Worm (Caenorhabditis elegans) whole organism, early embryonic: ENCODE measurements around the gene K01A11.3.

Experiments used
- B0310.2 ChIP-seq: sonication (generic microtip); optimal IDR thresholded peaks from 2 replicates; lab custom pipeline; 2016; ENCODE audit warnings: mild to moderate bottlenecking, missing genetic modification characterization, missing compliant biosample characterization
- F13C5.2 ChIP-seq: sonication (generic microtip); optimal IDR thresholded peaks from 2 replicates; lab custom pipeline; 2017; ENCODE audit warnings: mild to moderate bottlenecking, missing genetic modification characterization, inconsistent platforms, missing compliant biosample characterization
- aly-1 ChIP-seq: sonication (generic microtip); optimal IDR thresholded peaks from 2 replicates; lab custom pipeline; 2016; ENCODE audit warnings: missing genetic modification characterization, missing compliant biosample characterization
- ama-1 ChIP-seq: fragments of 150-350 bp; optimal IDR thresholded peaks from 2 replicates; lab custom pipeline; 2014
- ceh-13 ChIP-seq: fragments of 200-800 bp; sonication (Bioruptor generic); optimal IDR thresholded peaks from 2 replicates; lab custom pipeline; 2018; ENCODE audit warnings: mild to moderate bottlenecking, missing genetic modification characterization, missing compliant biosample characterization
- ceh-36 ChIP-seq: sonication (generic microtip); optimal IDR thresholded peaks from 2 replicates; lab custom pipeline; 2016; ENCODE audit warnings: missing genetic modification characterization, inconsistent platforms, missing compliant biosample characterization
- ets-7 ChIP-seq: sonication (generic microtip); optimal IDR thresholded peaks from 2 replicates; lab custom pipeline; 2016; ENCODE audit warnings: missing genotype, missing genetic modification characterization, missing compliant biosample characterization
- flt-1 ChIP-seq: fragments of 200-800 bp; sonication (Bioruptor generic); IDR thresholded peaks from 2 replicates; pipeline ENCODE4 v1.3.6; 2022; ENCODE audit warnings: missing genetic modification characterization, missing compliant biosample characterization
- hmbx-1 ChIP-seq: sonication (generic microtip); optimal IDR thresholded peaks from 2 replicates; lab custom pipeline; 2016; ENCODE audit warnings: mild to moderate bottlenecking, missing genetic modification characterization, missing compliant biosample characterization
- hmg-4 ChIP-seq: fragments of 200-800 bp; sonication (Bioruptor generic); optimal IDR thresholded peaks from 2 replicates; lab custom pipeline; 2018; ENCODE audit warnings: mild to moderate bottlenecking, missing genetic modification characterization, missing compliant biosample characterization
- hnd-1 ChIP-seq: sonication (generic microtip); optimal IDR thresholded peaks from 2 replicates; lab custom pipeline; 2016; ENCODE audit warnings: missing genetic modification characterization, missing compliant biosample characterization
- pes-1 ChIP-seq: fragments of 200-800 bp; sonication (Bioruptor generic); IDR thresholded peaks from 2 replicates; pipeline ENCODE4 v1.3.6; 2022; ENCODE audit warnings: missing genetic modification reagents, missing genetic modification characterization, missing compliant biosample characterization
- scrt-1 ChIP-seq: fragments of 200-800 bp; sonication (Bioruptor generic); IDR thresholded peaks from 2 replicates; pipeline ENCODE4 v1.3.6; 2022; ENCODE audit warnings: missing genetic modification characterization, missing compliant biosample characterization
- sea-1 ChIP-seq: fragments of 200-800 bp; sonication (Bioruptor generic); conservative IDR thresholded peaks from 2 replicates; pipeline ENCODE4 v1.3.6; 2022; ENCODE audit warnings: missing genetic modification characterization, missing compliant biosample characterization
- tbx-11 ChIP-seq: fragments of 200-800 bp; sonication (Bioruptor generic); IDR thresholded peaks from 2 replicates; pipeline ENCODE4 v1.3.6; 2022; ENCODE audit warnings: missing genetic modification characterization, missing compliant biosample characterization
- tbx-37 ChIP-seq: fragments of 200-800 bp; sonication (Bioruptor generic); conservative IDR thresholded peaks from 2 replicates; pipeline ENCODE4 v1.3.6; 2022; ENCODE audit warnings: missing genetic modification reagents, missing genetic modification characterization, missing compliant biosample characterization
- tra-4 ChIP-seq: sonication (generic microtip); optimal IDR thresholded peaks from 2 replicates; lab custom pipeline; 2017; ENCODE audit warnings: missing genetic modification characterization, missing compliant biosample characterization

K01A11.3 gene

DNA sequence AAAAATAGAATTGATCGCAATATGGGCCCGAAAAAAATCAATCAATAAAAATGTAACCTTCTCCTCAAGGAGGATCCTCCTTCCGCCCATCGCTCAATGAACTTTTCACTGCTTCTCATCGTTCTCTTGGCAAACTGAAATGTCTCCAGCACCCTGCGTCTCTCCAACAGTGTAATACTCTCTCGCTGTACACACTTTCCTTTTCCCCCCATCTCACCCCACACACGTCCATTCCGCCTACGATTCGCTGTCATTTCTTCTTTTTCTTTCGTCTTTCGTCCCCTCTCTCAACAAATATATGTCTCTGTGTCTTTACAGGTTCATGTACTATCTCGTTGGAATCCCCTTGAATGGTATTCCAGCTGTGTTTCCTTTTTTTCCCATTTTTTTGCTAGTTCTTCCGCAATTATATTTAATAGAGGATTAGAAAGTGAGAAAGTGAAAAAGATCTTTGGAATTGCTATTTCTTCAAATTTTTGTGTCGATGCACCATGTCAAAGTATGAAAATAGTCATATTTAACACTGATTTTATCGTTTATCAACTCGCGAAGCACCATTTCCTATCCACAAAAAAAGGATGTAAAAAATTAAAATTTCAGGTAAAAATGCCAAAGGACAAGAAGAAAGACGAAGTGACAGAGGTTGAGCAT lies 19.1 kb upstream of the K01A11.3 start, which contains the start of gene rsu-1:
rsu-1 (plus strand) TSS at position 601 of the 651 bp plus-strand sequence.
- TF ChIP-seq hmbx-1 (no peak), F13C5.2 (tag; lab: Kevin White, UChicago) (peak; percentile 26)

DNA sequence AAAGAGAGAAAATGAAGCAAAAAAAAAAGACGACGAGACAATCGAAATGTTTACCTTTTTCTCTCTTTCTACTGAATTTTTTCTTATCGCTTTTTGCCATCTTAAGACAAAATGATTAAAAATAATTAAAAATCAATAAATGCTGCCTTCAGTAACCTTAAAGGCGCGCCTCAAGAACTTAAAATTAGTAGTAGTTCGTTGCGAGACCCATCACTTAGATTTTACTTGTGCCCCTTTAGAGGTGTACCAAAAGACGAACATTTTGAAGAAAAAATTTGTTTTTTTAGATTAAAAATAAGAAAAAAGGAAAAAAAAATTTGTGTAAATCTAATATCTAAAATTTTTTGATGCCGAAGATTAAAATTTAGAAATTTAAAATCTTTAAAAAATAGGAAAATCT lies 18.6 kb upstream of the K01A11.3 start:
- TF ChIP-seq ceh-36 (tag; lab: Kevin White, UChicago) (no peak), aly-1 (no peak), tbx-11 (GFP tag; lab: Robert Waterston, UW) (no peak), ama-1 (lab: Kevin White, UChicago) (no peak), hnd-1 (tag; lab: Kevin White, UChicago) (no peak), ets-7 (tag; lab: Kevin White, UChicago) (no peak), F13C5.2 (tag; lab: Kevin White, UChicago) (no peak), hmg-4 (GFP tag; lab: Kevin White, UChicago) (no peak), B0310.2 (no peak), hmbx-1 (no peak), flt-1 (GFP tag; lab: Robert Waterston, UW) (no peak), pes-1 (GFP tag; lab: Robert Waterston, UW) (no peak), tbx-37 (no peak), sea-1 (GFP tag; lab: Robert Waterston, UW) (no peak)

ce11 chrIII:3470433-3470832 lies 18.0 kb upstream of the K01A11.3 start:
- no peak for TF ChIP-seq hmbx-1
- TF ChIP-seq flt-1 (GFP tag; lab: Robert Waterston, UW), result no peak
- TF ChIP-seq tbx-11 (GFP tag; lab: Robert Waterston, UW), result no peak
- no peak for TF ChIP-seq tbx-37
- no peak for TF ChIP-seq B0310.2
- no peak for TF ChIP-seq sea-1 (GFP tag; lab: Robert Waterston, UW)
- TF ChIP-seq scrt-1 (GFP tag; lab: Robert Waterston, UW), result no peak
- no peak for TF ChIP-seq pes-1 (GFP tag; lab: Robert Waterston, UW)
- no peak for TF ChIP-seq hmg-4 (GFP tag; lab: Kevin White, UChicago)
- TF ChIP-seq ceh-36 (tag; lab: Kevin White, UChicago), result no peak

DNA sequence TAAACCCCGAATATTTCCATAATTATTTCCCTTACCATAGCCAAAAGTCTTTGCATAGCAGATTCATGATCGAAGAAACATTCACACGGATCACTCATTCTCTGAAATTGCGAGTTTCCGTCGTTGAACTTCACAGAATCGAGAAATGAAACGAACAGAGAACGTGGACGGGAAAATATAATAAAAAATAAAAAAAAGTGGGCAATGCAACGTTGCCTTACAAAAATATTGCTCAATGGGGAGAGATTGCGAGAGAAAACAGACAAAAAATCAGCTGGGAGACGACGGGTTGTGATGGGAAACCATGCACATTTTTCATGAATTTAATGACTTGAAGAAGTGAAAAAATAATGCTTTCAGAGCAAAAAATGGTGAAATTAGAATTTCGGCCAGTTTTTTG lies 17.2 kb upstream of the K01A11.3 start, which contains the start of gene smim-14:
smim-14 (minus strand) TSS at position 101 of the 400 bp plus-strand sequence.
- no peak for TF ChIP-seq tbx-11 (GFP tag; lab: Robert Waterston, UW)
- no peak for TF ChIP-seq pes-1 (GFP tag; lab: Robert Waterston, UW)

- TF ChIP-seq ets-7 (tag; lab: Kevin White, UChicago), result no peak
- no peak for TF ChIP-seq scrt-1 (GFP tag; lab: Robert Waterston, UW)
- no peak for TF ChIP-seq F13C5.2 (tag; lab: Kevin White, UChicago)
- no peak for TF ChIP-seq ceh-13
- no peak for TF ChIP-seq hmbx-1
- TF ChIP-seq ama-1 (lab: Kevin White, UChicago), result no peak
- no peak for TF ChIP-seq B0310.2
- TF ChIP-seq sea-1 (GFP tag; lab: Robert Waterston, UW), result no peak
- no peak for TF ChIP-seq tbx-11 (GFP tag; lab: Robert Waterston, UW)
- no peak for TF ChIP-seq hnd-1 (tag; lab: Kevin White, UChicago)
- no peak for TF ChIP-seq aly-1
- TF ChIP-seq flt-1 (GFP tag; lab: Robert Waterston, UW), result no peak
- TF ChIP-seq tbx-37, result no peak
- TF ChIP-seq pes-1 (GFP tag; lab: Robert Waterston, UW), result no peak
- TF ChIP-seq hmg-4 (GFP tag; lab: Kevin White, UChicago), result no peak
- no peak for TF ChIP-seq tra-4 (tag; lab: Kevin White, UChicago)
- no peak for TF ChIP-seq ceh-36 (tag; lab: Kevin White, UChicago)
Measured at ce11 chrIII:3468384-3468783, 16.0 kb upstream of the K01A11.3 start.

- no peak for TF ChIP-seq B0310.2
- no peak for TF ChIP-seq tbx-11 (GFP tag; lab: Robert Waterston, UW)
- TF ChIP-seq hnd-1 (tag; lab: Kevin White, UChicago), result no peak
- no peak for TF ChIP-seq hmg-4 (GFP tag; lab: Kevin White, UChicago)
- no peak for TF ChIP-seq F13C5.2 (tag; lab: Kevin White, UChicago)
- no peak for TF ChIP-seq ama-1 (lab: Kevin White, UChicago)
- TF ChIP-seq pes-1 (GFP tag; lab: Robert Waterston, UW), result no peak
- no peak for TF ChIP-seq tbx-37
- TF ChIP-seq tra-4 (tag; lab: Kevin White, UChicago), result no peak
Measured at ce11 chrIII:3467013-3467412, 14.6 kb upstream of the K01A11.3 start.

DNA sequence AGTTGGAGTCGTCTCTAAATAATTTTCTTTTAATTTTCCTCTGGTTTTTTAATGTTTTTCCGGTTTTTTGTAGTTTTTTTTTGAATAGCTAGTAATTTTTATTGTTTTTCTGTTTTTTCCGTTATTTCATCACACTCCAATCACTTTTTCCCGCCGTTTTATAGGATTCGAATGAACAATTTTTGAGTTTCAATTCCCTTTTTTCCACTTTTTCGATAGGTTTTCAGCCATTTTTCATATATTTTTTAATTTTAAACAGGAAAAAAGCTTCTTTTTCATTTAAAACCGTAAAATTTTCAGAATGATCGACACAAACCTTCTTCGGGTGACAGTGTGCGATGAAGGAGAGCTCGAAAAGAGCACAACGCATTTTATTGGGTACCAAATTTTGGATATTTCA lies 9.0 kb upstream of the K01A11.3 start, which contains the start of gene pph-6:
pph-6 (plus strand) TSS at position 301 of the 400 bp plus-strand sequence.
- TF ChIP-seq hmbx-1 (no peak), hmg-4 (GFP tag; lab: Kevin White, UChicago) (no peak), ama-1 (lab: Kevin White, UChicago) (no peak), ets-7 (tag; lab: Kevin White, UChicago) (no peak), pes-1 (GFP tag; lab: Robert Waterston, UW) (no peak), ceh-36 (tag; lab: Kevin White, UChicago) (no peak), scrt-1 (GFP tag; lab: Robert Waterston, UW) (no peak), sea-1 (GFP tag; lab: Robert Waterston, UW) (no peak), tbx-37 (no peak), flt-1 (GFP tag; lab: Robert Waterston, UW) (no peak)

DNA sequence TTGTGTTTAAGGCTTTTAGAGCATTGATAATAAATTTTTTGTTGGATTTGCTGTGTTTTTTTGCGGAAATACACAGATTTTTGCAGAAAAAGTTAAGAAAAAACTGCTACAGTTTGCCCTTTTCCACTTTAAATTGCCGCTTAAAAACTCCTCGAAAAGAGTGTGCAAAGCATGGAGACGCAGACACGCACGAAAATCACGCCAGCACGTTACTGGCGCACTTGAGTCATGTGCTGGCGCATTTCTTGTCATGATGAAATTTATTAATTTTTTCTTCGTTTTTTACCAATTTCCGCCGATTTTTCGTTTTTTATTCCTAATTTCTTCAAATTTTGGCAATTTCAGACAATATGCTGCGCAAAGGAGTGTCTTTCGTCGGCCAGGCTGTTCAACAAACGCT lies 7.6 kb upstream of the K01A11.3 start, which contains the start of gene C34C12.8:
C34C12.8 (plus strand) TSS at position 346 of the 400 bp plus-strand sequence.
- TF ChIP-seq ceh-36 (tag; lab: Kevin White, UChicago) (no peak), hnd-1 (tag; lab: Kevin White, UChicago) (no peak), tbx-37 (0 out of 2 replicates have a peak, but pooled peaks have one; percentile 30), ama-1 (lab: Kevin White, UChicago) (no peak), scrt-1 (GFP tag; lab: Robert Waterston, UW) (no peak), B0310.2 (no peak), flt-1 (GFP tag; lab: Robert Waterston, UW) (peak; percentile 46; the same call in 1 of the 2 replicates), F13C5.2 (tag; lab: Kevin White, UChicago) (peak; percentile 72), tra-4 (tag; lab: Kevin White, UChicago) (no peak), pes-1 (GFP tag; lab: Robert Waterston, UW) (peak; percentile 64; the same call in 1 of the 2 replicates), sea-1 (GFP tag; lab: Robert Waterston, UW) (peak; percentile 50; the same call in 1 of the 2 replicates), aly-1 (no peak), tbx-11 (GFP tag; lab: Robert Waterston, UW) (no peak), ets-7 (tag; lab: Kevin White, UChicago) (no peak), ceh-13 (no peak), hmbx-1 (no peak), hmg-4 (GFP tag; lab: Kevin White, UChicago) (peak; percentile 56)
